Fruit fly (Drosophila melanogaster): ENCODE results near the gene rdgC.

DNA sequence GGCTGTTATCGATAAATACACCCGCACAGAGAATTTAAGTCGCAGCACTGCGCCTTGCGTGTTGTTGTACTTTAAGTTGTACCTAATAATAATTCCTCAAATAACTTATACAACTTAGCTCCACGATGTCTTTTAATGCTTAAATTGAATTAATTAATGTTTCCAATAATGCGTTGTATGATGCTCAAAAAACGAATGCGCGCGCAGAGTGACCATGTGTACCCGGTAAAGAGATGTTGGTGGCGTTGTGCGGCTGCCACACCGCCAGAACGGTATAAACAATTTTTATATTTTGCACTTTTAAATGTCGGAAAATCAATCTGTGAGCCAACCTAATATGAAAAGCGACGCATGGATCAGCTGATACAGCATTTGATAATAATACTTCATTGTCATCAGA lies 21.7 kb upstream of the rdgC start:
- TF ChIP-seq CG8478 (optimal IDR thresholded peaks at IDR 0.05) = no peak
- TF ChIP-seq CTCF (optimal IDR thresholded peaks at IDR 0.05) = no peak

All from S2 (cell line).